Fruit fly (Drosophila melanogaster): ENCODE data around the gene nsl1.
A peak's percentile ranks its signal among the peaks of the same experiment; 100 is the strongest.

The nsl1 gene

DNA sequence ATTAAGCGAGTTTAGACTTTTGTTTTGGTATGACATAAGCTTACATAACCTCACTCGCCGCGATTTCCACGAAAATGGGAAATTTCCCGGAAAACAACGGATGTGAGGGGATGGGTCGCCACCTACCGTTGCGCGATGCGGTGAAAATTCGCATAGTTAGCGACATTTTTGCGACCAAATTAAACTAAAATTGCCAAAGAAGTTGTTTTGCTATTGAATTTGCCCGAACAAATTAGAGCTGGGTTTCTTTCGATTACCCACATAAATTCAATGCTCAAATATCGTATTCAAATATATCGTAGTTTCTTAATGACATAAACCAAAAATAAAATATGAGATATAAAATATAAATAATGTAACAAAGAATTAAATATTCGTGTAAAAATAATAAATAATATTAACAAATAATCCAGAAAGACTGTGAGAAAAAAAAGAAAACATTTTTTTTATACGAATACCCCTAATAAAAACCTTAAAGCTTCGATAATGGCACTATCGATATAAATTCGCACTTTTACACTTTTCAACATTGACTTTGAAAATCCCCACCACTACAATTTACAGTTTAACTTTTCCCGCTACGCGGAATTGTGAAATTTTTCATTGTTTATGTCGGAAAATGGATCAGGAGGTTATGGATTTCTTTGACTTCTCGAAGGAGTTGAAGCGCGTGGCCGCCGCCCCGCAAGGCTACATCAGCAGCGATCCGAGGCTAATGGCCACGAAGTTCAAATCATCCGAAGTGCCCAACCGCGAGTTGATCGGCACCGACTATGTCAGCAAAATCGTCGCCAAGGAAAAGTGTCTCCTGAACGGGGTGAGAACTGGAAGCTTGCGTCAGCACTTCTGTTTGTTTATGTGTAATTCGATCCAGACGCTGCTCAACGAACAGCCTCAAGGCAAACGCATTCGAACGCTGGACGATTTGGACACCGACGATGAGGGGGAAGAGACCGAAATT lies 43.6 kb downstream of the nsl1 start, which contains the start of the genes ND-23 and spn-E (continued):
- no peak for TF ChIP-seq Trl (optimal IDR thresholded peaks at IDR 0.05)
- no peak for TF ChIP-seq Trl (GFP tag; optimal IDR thresholded peaks at IDR 0.05)
- 0 out of 2 replicates have a peak, but pooled peaks have one; percentile 14 for TF ChIP-seq Taf1 (GFP tag; IDR thresholded peaks at IDR 0.05)
- no peak for TF ChIP-seq gce (GFP tag; IDR thresholded peaks at IDR 0.05)
- peak; percentile 48 for TF ChIP-seq CG18599 (GFP tag; optimal IDR thresholded peaks at IDR 0.05)
- peak; percentile 69 for TF ChIP-seq amos (GFP tag; IDR thresholded peaks at IDR 0.05; ENCODE audit: partially characterized antibody)
- no peak for TF ChIP-seq Lhr (GFP tag; optimal IDR thresholded peaks at IDR 0.05)
- no peak for TF ChIP-seq Atf3 (GFP tag; optimal IDR thresholded peaks at IDR 0.05)
- peak; percentile 75 for TF ChIP-seq Med (GFP tag)
- peak; percentile 87 for TF ChIP-seq sna (GFP tag; IDR thresholded peaks at IDR 0.05; ENCODE audit: partially characterized antibody)
- TF ChIP-seq mam (GFP tag; optimal IDR thresholded peaks at IDR 0.05): peak; percentile 1
- TF ChIP-seq hkb (optimal IDR thresholded peaks at IDR 0.05): no peak
- no peak for TF ChIP-seq hkb (GFP tag; IDR thresholded peaks at IDR 0.05)
- TF ChIP-seq CG7786 (GFP tag; optimal IDR thresholded peaks at IDR 0.05): no peak
- TF ChIP-seq sqz (GFP tag; optimal IDR thresholded peaks at IDR 0.05): no peak
- TF ChIP-seq so (GFP tag; IDR thresholded peaks at IDR 0.05): no peak
- TF ChIP-seq NFAT (GFP tag; IDR thresholded peaks at IDR 0.05): 0 out of 2 replicates have a peak, but pooled peaks have one; percentile 39
- TF ChIP-seq Bgb (GFP tag; IDR thresholded peaks at IDR 0.05; ENCODE audit: partially characterized antibody): peak; percentile 70
- TF ChIP-seq dmrt11E (tag; optimal IDR thresholded peaks at IDR 0.05): peak; percentile 66
- TF ChIP-seq CrebB (tag; optimal IDR thresholded peaks at IDR 0.05): no peak
- no peak for TF ChIP-seq Mrtf (GFP tag; IDR thresholded peaks at IDR 0.05)
- TF ChIP-seq HHEX (GFP tag; optimal IDR thresholded peaks at IDR 0.05): no peak
- TF ChIP-seq Drgx (GFP tag; IDR thresholded peaks at IDR 0.05): 0 out of 2 replicates have a peak, but pooled peaks have one; percentile 23
- peak; percentile 83 for TF ChIP-seq CG2712 (tag; optimal IDR thresholded peaks at IDR 0.05)
- TF ChIP-seq CG12155 (GFP tag; optimal IDR thresholded peaks at IDR 0.05): peak; percentile 14
- TF ChIP-seq dati (GFP tag; IDR thresholded peaks at IDR 0.05): no peak
- TF ChIP-seq B-H1 (GFP tag; IDR thresholded peaks at IDR 0.05): no peak
- peak; percentile 64 for TF ChIP-seq bbx (GFP tag; IDR thresholded peaks at IDR 0.05; ENCODE audit: partially characterized antibody)
- TF ChIP-seq org-1 (GFP tag; optimal IDR thresholded peaks at IDR 0.05): no peak
- no peak; the same call in 2 of the 3 replicates for TF ChIP-seq CG14050 (GFP tag; IDR thresholded peaks at IDR 0.05)
- peak; percentile 81 for TF ChIP-seq nmo (GFP tag; optimal IDR thresholded peaks at IDR 0.05)
- no peak for TF ChIP-seq CG4854 (GFP tag; optimal IDR thresholded peaks at IDR 0.05)
- TF ChIP-seq Rfx (GFP tag; IDR thresholded peaks at IDR 0.05): peak; percentile 62; the same call in 1 of the 2 replicates
- TF ChIP-seq CG43689 (GFP tag; IDR thresholded peaks at IDR 0.05): no peak
- TF ChIP-seq Vsx1 (GFP tag; optimal IDR thresholded peaks at IDR 0.05): no peak
- TF ChIP-seq exex (tag; optimal IDR thresholded peaks at IDR 0.05): no peak
- TF ChIP-seq sim (GFP tag; IDR thresholded peaks at IDR 0.05): no peak
- peak; percentile 51; the same call in 1 of the 2 replicates for TF ChIP-seq CG17328 (GFP tag; IDR thresholded peaks at IDR 0.05)
- peak; percentile 77 for TF ChIP-seq CG16813 (GFP tag; IDR thresholded peaks at IDR 0.05; ENCODE audit: partially characterized antibody)
- TF ChIP-seq CG17361 (GFP tag; IDR thresholded peaks at IDR 0.05): peak; percentile 87
- TF ChIP-seq CG9817 (tag; optimal IDR thresholded peaks at IDR 0.05): peak; percentile 49
- no peak for TF ChIP-seq run (tag; optimal IDR thresholded peaks at IDR 0.05)
- no peak for TF ChIP-seq crol (GFP tag; IDR thresholded peaks at IDR 0.05)
- TF ChIP-seq CG7963 (GFP tag; IDR thresholded peaks at IDR 0.05; ENCODE audit: partially characterized antibody): 0 out of 3 replicates have a peak, but pooled peaks have one; percentile 7
- TF ChIP-seq CG7987 (GFP tag; optimal IDR thresholded peaks at IDR 0.05): no peak
- TF ChIP-seq CG4282 (GFP tag; optimal IDR thresholded peaks at IDR 0.05): no peak
- no peak for TF ChIP-seq Lim3 (GFP tag; IDR thresholded peaks at IDR 0.05)
- TF ChIP-seq CkIIα-i1 (GFP tag; IDR thresholded peaks at IDR 0.05): no peak
- peak; percentile 86 for TF ChIP-seq unc-4 (GFP tag; IDR thresholded peaks at IDR 0.05; ENCODE audit: partially characterized antibody)
